Fruit fly (Drosophila melanogaster): Measurements from ENCODE around the gene Atg17.

Gene Atg17

DNA sequence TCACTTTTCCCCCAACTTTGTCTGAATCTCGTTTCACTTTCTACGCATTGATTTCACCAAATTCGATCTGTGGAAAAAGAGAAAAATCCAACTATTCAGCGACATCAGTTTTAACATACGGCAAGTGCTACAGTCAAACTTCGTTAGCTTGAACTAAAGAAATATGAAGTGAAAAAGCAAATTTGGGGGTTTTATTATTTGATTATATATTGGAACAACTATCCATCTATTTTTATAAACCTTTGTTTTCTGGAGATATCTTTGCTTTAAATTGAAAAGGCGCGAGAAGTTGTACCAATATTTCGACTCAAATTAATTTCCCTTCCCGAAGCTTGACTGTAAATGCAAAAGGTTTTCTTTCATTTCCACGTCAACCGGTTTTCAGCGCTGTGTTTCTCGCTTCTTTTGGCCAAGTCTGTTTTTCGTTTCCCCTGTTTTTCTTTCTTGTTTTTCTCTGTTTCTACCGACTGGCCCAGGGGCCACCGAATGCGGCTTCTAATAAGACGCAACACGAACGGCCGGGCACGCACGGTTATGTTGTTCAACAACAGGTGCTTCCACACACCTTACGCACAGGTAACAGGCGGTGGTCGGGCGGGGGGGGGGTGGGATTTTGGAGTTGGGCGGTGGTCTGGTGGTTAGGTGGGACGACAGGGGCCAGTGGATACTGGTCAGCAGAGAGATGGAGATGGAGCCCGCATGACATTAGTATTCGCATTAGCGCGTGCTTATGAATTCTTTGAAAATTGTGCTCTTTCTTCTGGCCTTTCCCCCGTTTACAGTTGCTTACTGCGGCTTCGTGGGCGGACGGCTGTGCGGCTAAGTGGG lies 13.6 kb downstream of the Atg17 start (continued):
- TF ChIP-seq so (GFP tag; IDR thresholded peaks at IDR 0.05) = no peak
- TF ChIP-seq chn (GFP tag; optimal IDR thresholded peaks at IDR 0.05) = peak; percentile 33
- peak; percentile 69 for TF ChIP-seq Asciz (GFP tag; optimal IDR thresholded peaks at IDR 0.05)
- TF ChIP-seq klu (GFP tag; IDR thresholded peaks at IDR 0.05) = no peak
- TF ChIP-seq dmrt99B (tag; optimal IDR thresholded peaks at IDR 0.05) = peak; percentile 83
- no peak for TF ChIP-seq CG1647 (GFP tag; optimal IDR thresholded peaks at IDR 0.05)
- TF ChIP-seq cg (GFP tag; optimal IDR thresholded peaks at IDR 0.05) = no peak
- no peak for TF ChIP-seq Sox100B (GFP tag; optimal IDR thresholded peaks at IDR 0.05)
- TF ChIP-seq HLH54F (GFP tag; optimal IDR thresholded peaks at IDR 0.05) = no peak
- TF ChIP-seq ash1 (GFP tag; optimal IDR thresholded peaks at IDR 0.05) = no peak
- TF ChIP-seq CG11456 (GFP tag; IDR thresholded peaks at IDR 0.05) = no peak
- TF ChIP-seq CG13894 (tag; optimal IDR thresholded peaks at IDR 0.05) = no peak
- 0 out of 3 replicates have a peak, but pooled peaks have one; percentile 33 for TF ChIP-seq CG11093 (GFP tag; IDR thresholded peaks at IDR 0.05)
- no peak for TF ChIP-seq gro (GFP tag; optimal IDR thresholded peaks at IDR 0.05)
- TF ChIP-seq unc-4 (GFP tag; IDR thresholded peaks at IDR 0.05; ENCODE audit: partially characterized antibody) = no peak
- TF ChIP-seq CG15073 (GFP tag; optimal IDR thresholded peaks at IDR 0.05) = no peak
- TF ChIP-seq Dp (GFP tag; optimal IDR thresholded peaks at IDR 0.05) = no peak
- TF ChIP-seq gsb (GFP tag; IDR thresholded peaks at IDR 0.05) = no peak
- TF ChIP-seq CG9876 (GFP tag; optimal IDR thresholded peaks at IDR 0.05) = no peak
- TF ChIP-seq aop (GFP tag; IDR thresholded peaks at IDR 0.05) = no peak
- peak; percentile 11 for TF ChIP-seq CG8359 (GFP tag; optimal IDR thresholded peaks at IDR 0.05; ENCODE audit: borderline replicate concordance)
- no peak for TF ChIP-seq Scr (GFP tag; IDR thresholded peaks at IDR 0.05; ENCODE audit: partially characterized antibody)
- peak; percentile 30; the same call in 2 of the 3 replicates for TF ChIP-seq Mrtf (GFP tag; IDR thresholded peaks at IDR 0.05)
- peak; percentile 28 for TF ChIP-seq CG1602 (GFP tag; optimal IDR thresholded peaks at IDR 0.05)
- TF ChIP-seq CG1529 (GFP tag; optimal IDR thresholded peaks at IDR 0.05) = peak; percentile 78
- TF ChIP-seq CG4404 (GFP tag; IDR thresholded peaks at IDR 0.05) = no peak
- no peak for TF ChIP-seq NK7.1 (GFP tag; optimal IDR thresholded peaks at IDR 0.05)
- no peak for TF ChIP-seq dm (GFP tag; optimal IDR thresholded peaks at IDR 0.05)
- peak; percentile 33 for TF ChIP-seq CG11398 (GFP tag; optimal IDR thresholded peaks at IDR 0.05)
- no peak for TF ChIP-seq Fer3 (tag; optimal IDR thresholded peaks at IDR 0.05)
- no peak for TF ChIP-seq CG34376 (GFP tag; optimal IDR thresholded peaks at IDR 0.05)
- no peak for TF ChIP-seq ham (GFP tag; IDR thresholded peaks at IDR 0.05)
- no peak for TF ChIP-seq CG1024 (GFP tag; IDR thresholded peaks at IDR 0.05)
- TF ChIP-seq CG17568 (GFP tag; optimal IDR thresholded peaks at IDR 0.05) = no peak
- no peak for TF ChIP-seq CG17612 (GFP tag; IDR thresholded peaks at IDR 0.05)
- peak; percentile 81 for TF ChIP-seq ATbp (GFP tag; optimal IDR thresholded peaks at IDR 0.05)
- no peak; the same call in 1 of the 2 replicates for TF ChIP-seq CG14441 (GFP tag; IDR thresholded peaks at IDR 0.05)
- TF ChIP-seq CG31224 (GFP tag; IDR thresholded peaks at IDR 0.05) = no peak
- TF ChIP-seq dan (GFP tag; IDR thresholded peaks at IDR 0.05) = no peak
- TF ChIP-seq CG6654 (GFP tag; optimal IDR thresholded peaks at IDR 0.05) = no peak
- TF ChIP-seq CG6689 (GFP tag; IDR thresholded peaks at IDR 0.05) = peak; percentile 48
- no peak for TF ChIP-seq ftz-f1 (GFP tag; optimal IDR thresholded peaks at IDR 0.05)
- no peak for TF ChIP-seq abd-A (tag; optimal IDR thresholded peaks at IDR 0.05)
- no peak for TF ChIP-seq Fer2 (tag; optimal IDR thresholded peaks at IDR 0.05)
- TF ChIP-seq kni (GFP tag; optimal IDR thresholded peaks at IDR 0.05) = peak; percentile 90
- TF ChIP-seq CG17912 (GFP tag; optimal IDR thresholded peaks at IDR 0.05) = no peak
- no peak for TF ChIP-seq GATAe (GFP tag; conservative IDR thresholded peaks at IDR 0.05)
- TF ChIP-seq ems (GFP tag; optimal IDR thresholded peaks at IDR 0.05) = no peak
- TF ChIP-seq MESR4 (GFP tag; optimal IDR thresholded peaks at IDR 0.05) = no peak
- no peak for TF ChIP-seq tx (GFP tag; optimal IDR thresholded peaks at IDR 0.05)
